Worm (Caenorhabditis elegans) whole organism, early embryonic: ENCODE measurements around the gene fut-8.
"Not testable (repeated sequence)": the region's sequence is repeated elsewhere in the genome, so short reads cannot be mapped to it uniquely, and the experiment has no call there.

Experiments used
- B0310.2 ChIP-seq: sonication (generic microtip); optimal IDR thresholded peaks from 2 replicates; lab custom pipeline; 2016; ENCODE audit warnings: mild to moderate bottlenecking, missing genetic modification characterization, missing compliant biosample characterization
- F13C5.2 ChIP-seq: sonication (generic microtip); optimal IDR thresholded peaks from 2 replicates; lab custom pipeline; 2017; ENCODE audit warnings: mild to moderate bottlenecking, missing genetic modification characterization, inconsistent platforms, missing compliant biosample characterization
- aly-1 ChIP-seq: sonication (generic microtip); optimal IDR thresholded peaks from 2 replicates; lab custom pipeline; 2016; ENCODE audit warnings: missing genetic modification characterization, missing compliant biosample characterization
- ama-1 ChIP-seq: fragments of 150-350 bp; optimal IDR thresholded peaks from 2 replicates; lab custom pipeline; 2014
- ceh-13 ChIP-seq: fragments of 200-800 bp; sonication (Bioruptor generic); optimal IDR thresholded peaks from 2 replicates; lab custom pipeline; 2018; ENCODE audit warnings: mild to moderate bottlenecking, missing genetic modification characterization, missing compliant biosample characterization
- ceh-36 ChIP-seq: sonication (generic microtip); optimal IDR thresholded peaks from 2 replicates; lab custom pipeline; 2016; ENCODE audit warnings: missing genetic modification characterization, inconsistent platforms, missing compliant biosample characterization
- ets-7 ChIP-seq: sonication (generic microtip); optimal IDR thresholded peaks from 2 replicates; lab custom pipeline; 2016; ENCODE audit warnings: missing genotype, missing genetic modification characterization, missing compliant biosample characterization
- flt-1 ChIP-seq: fragments of 200-800 bp; sonication (Bioruptor generic); IDR thresholded peaks from 2 replicates; pipeline ENCODE4 v1.3.6; 2022; ENCODE audit warnings: missing genetic modification characterization, missing compliant biosample characterization
- hmbx-1 ChIP-seq: sonication (generic microtip); optimal IDR thresholded peaks from 2 replicates; lab custom pipeline; 2016; ENCODE audit warnings: mild to moderate bottlenecking, missing genetic modification characterization, missing compliant biosample characterization
- hmg-4 ChIP-seq: fragments of 200-800 bp; sonication (Bioruptor generic); optimal IDR thresholded peaks from 2 replicates; lab custom pipeline; 2018; ENCODE audit warnings: mild to moderate bottlenecking, missing genetic modification characterization, missing compliant biosample characterization
- hnd-1 ChIP-seq: sonication (generic microtip); optimal IDR thresholded peaks from 2 replicates; lab custom pipeline; 2016; ENCODE audit warnings: missing genetic modification characterization, missing compliant biosample characterization
- pes-1 ChIP-seq: fragments of 200-800 bp; sonication (Bioruptor generic); IDR thresholded peaks from 2 replicates; pipeline ENCODE4 v1.3.6; 2022; ENCODE audit warnings: missing genetic modification reagents, missing genetic modification characterization, missing compliant biosample characterization
- scrt-1 ChIP-seq: fragments of 200-800 bp; sonication (Bioruptor generic); IDR thresholded peaks from 2 replicates; pipeline ENCODE4 v1.3.6; 2022; ENCODE audit warnings: missing genetic modification characterization, missing compliant biosample characterization
- sea-1 ChIP-seq: fragments of 200-800 bp; sonication (Bioruptor generic); conservative IDR thresholded peaks from 2 replicates; pipeline ENCODE4 v1.3.6; 2022; ENCODE audit warnings: missing genetic modification characterization, missing compliant biosample characterization
- tbx-11 ChIP-seq: fragments of 200-800 bp; sonication (Bioruptor generic); IDR thresholded peaks from 2 replicates; pipeline ENCODE4 v1.3.6; 2022; ENCODE audit warnings: missing genetic modification characterization, missing compliant biosample characterization
- tbx-37 ChIP-seq: fragments of 200-800 bp; sonication (Bioruptor generic); conservative IDR thresholded peaks from 2 replicates; pipeline ENCODE4 v1.3.6; 2022; ENCODE audit warnings: missing genetic modification reagents, missing genetic modification characterization, missing compliant biosample characterization
- tra-4 ChIP-seq: sonication (generic microtip); optimal IDR thresholded peaks from 2 replicates; lab custom pipeline; 2017; ENCODE audit warnings: missing genetic modification characterization, missing compliant biosample characterization

Gene fut-8

ce11 chrV:5990383-5990782 lies at the start of gene fut-8:
TSS of gene fut-8 (minus strand) at chrV:5990483.
- TF ChIP-seq ceh-36 (tag; lab: Kevin White, UChicago) (no peak), sea-1 (no peak), tbx-37 (GFP tag; lab: Robert Waterston, UW) (no peak), tra-4 (tag; lab: Kevin White, UChicago) (no peak), aly-1 (no peak), ama-1 (lab: Kevin White, UChicago) (no peak), tbx-11 (GFP tag; lab: Robert Waterston, UW) (no peak), pes-1 (no peak), hnd-1 (no peak), hmbx-1 (no peak), flt-1 (GFP tag; lab: Robert Waterston, UW) (no peak), scrt-1 (no peak), ets-7 (tag; lab: Kevin White, UChicago) (no peak), F13C5.2 (tag; lab: Kevin White, UChicago) (no peak), B0310.2 (tag; lab: Kevin White, UChicago) (no peak)

ce11 chrV:6038405-6039151 lies 48.3 kb upstream of the fut-8 start, which contains the start of gene F29G9.1:
TSS of gene F29G9.1 (plus strand) at chrV:6039101.
- not testable (repeated sequence) for TF ChIP-seq tra-4 (tag; lab: Kevin White, UChicago); pes-1; ceh-13

- TF ChIP-seq ceh-13 (no peak), sea-1 (no peak), hmg-4 (GFP tag; lab: Kevin White, UChicago) (no peak), ets-7 (tag; lab: Kevin White, UChicago) (no peak), hmbx-1 (no peak), tbx-37 (GFP tag; lab: Robert Waterston, UW) (no peak), tbx-11 (GFP tag; lab: Robert Waterston, UW) (no peak), ceh-36 (tag; lab: Kevin White, UChicago) (no peak), flt-1 (GFP tag; lab: Robert Waterston, UW) (no peak)
Observed at ce11 chrV:6036547-6036946, 46.3 kb upstream of the fut-8 start.

- no peak for TF ChIP-seq tbx-37 (GFP tag; lab: Robert Waterston, UW)
- no peak for TF ChIP-seq hmbx-1
- TF ChIP-seq tra-4 (tag; lab: Kevin White, UChicago) = no peak
- TF ChIP-seq hnd-1 = no peak
- TF ChIP-seq ets-7 (tag; lab: Kevin White, UChicago) = no peak
- no peak for TF ChIP-seq ceh-36 (tag; lab: Kevin White, UChicago)
- TF ChIP-seq hmg-4 (GFP tag; lab: Kevin White, UChicago) = no peak
- TF ChIP-seq sea-1 = no peak
- TF ChIP-seq B0310.2 (tag; lab: Kevin White, UChicago) = no peak
- TF ChIP-seq scrt-1 = no peak
- TF ChIP-seq flt-1 (GFP tag; lab: Robert Waterston, UW) = no peak
- TF ChIP-seq ama-1 (lab: Kevin White, UChicago) = no peak
- no peak for TF ChIP-seq aly-1
- TF ChIP-seq F13C5.2 (tag; lab: Kevin White, UChicago) = no peak
- TF ChIP-seq pes-1 = no peak
- TF ChIP-seq tbx-11 (GFP tag; lab: Robert Waterston, UW) = no peak
Observed at ce11 chrV:6034714-6035113, 44.4 kb upstream of the fut-8 start, which contains the start of gene dhs-17. TSS of gene dhs-17 (minus strand) at chrV:6034814.

- TF ChIP-seq hmbx-1 (no peak), tra-4 (tag; lab: Kevin White, UChicago) (no peak), hmg-4 (GFP tag; lab: Kevin White, UChicago) (no peak), sea-1 (no peak), scrt-1 (no peak), tbx-11 (GFP tag; lab: Robert Waterston, UW) (no peak), flt-1 (GFP tag; lab: Robert Waterston, UW) (no peak), ceh-36 (tag; lab: Kevin White, UChicago) (no peak)
Observed at ce11 chrV:6033512-6033911, 43.2 kb upstream of the fut-8 start.

- TF ChIP-seq sea-1 (no peak), hmbx-1 (no peak), ets-7 (tag; lab: Kevin White, UChicago) (no peak), scrt-1 (no peak), ceh-36 (tag; lab: Kevin White, UChicago) (no peak), hmg-4 (GFP tag; lab: Kevin White, UChicago) (no peak), tbx-11 (GFP tag; lab: Robert Waterston, UW) (no peak), aly-1 (no peak), ama-1 (lab: Kevin White, UChicago) (no peak), tbx-37 (GFP tag; lab: Robert Waterston, UW) (no peak), tra-4 (tag; lab: Kevin White, UChicago) (no peak), hnd-1 (no peak), F13C5.2 (tag; lab: Kevin White, UChicago) (no peak), flt-1 (GFP tag; lab: Robert Waterston, UW) (no peak), ceh-13 (no peak), B0310.2 (tag; lab: Kevin White, UChicago) (no peak), pes-1 (no peak)
Observed at ce11 chrV:6031585-6031984, 41.3 kb upstream of the fut-8 start.

- no peak for TF ChIP-seq F13C5.2 (tag; lab: Kevin White, UChicago)
- TF ChIP-seq flt-1 (GFP tag; lab: Robert Waterston, UW) = no peak
- no peak for TF ChIP-seq B0310.2 (tag; lab: Kevin White, UChicago)
- TF ChIP-seq ceh-36 (tag; lab: Kevin White, UChicago) = no peak
- no peak for TF ChIP-seq pes-1
- TF ChIP-seq scrt-1 = no peak
- TF ChIP-seq aly-1 = no peak
Observed at ce11 chrV:6030559-6030975, 40.3 kb upstream of the fut-8 start.

ce11 chrV:6022076-6022475 lies 31.8 kb upstream of the fut-8 start:
- TF ChIP-seq aly-1 (no peak), ama-1 (lab: Kevin White, UChicago) (no peak), ets-7 (tag; lab: Kevin White, UChicago) (no peak), F13C5.2 (tag; lab: Kevin White, UChicago) (no peak), scrt-1 (no peak), ceh-36 (tag; lab: Kevin White, UChicago) (no peak), flt-1 (GFP tag; lab: Robert Waterston, UW) (no peak), tra-4 (tag; lab: Kevin White, UChicago) (no peak), hnd-1 (no peak), hmbx-1 (no peak), pes-1 (no peak), hmg-4 (GFP tag; lab: Kevin White, UChicago) (no peak)
